Fruit fly (Drosophila melanogaster): ENCODE results near the gene CG31810.

CG31810 gene

dm6 chr2L:16859566-16859965, 7.4 kb upstream of the CG31810 start (continued):
- TF ChIP-seq row (GFP tag; IDR thresholded peaks at IDR 0.05) (peak; percentile 51; the same call in 2 of the 3 replicates), Hr51 (GFP tag; optimal IDR thresholded peaks at IDR 0.05) (peak in 1 of 2 experiments; percentile 41), CG9876 (GFP tag; optimal IDR thresholded peaks at IDR 0.05) (no peak), CG8944 (GFP tag; optimal IDR thresholded peaks at IDR 0.05) (no peak), CG17385 (GFP tag; optimal IDR thresholded peaks at IDR 0.05) (no peak), lola (GFP tag; optimal IDR thresholded peaks at IDR 0.05) (peak in 1 of 3 experiments; percentile 37), dmrt11E (tag; optimal IDR thresholded peaks at IDR 0.05) (peak; percentile 17), CG9797 (GFP tag; optimal IDR thresholded peaks at IDR 0.05) (no peak), sens (GFP tag) (peak; percentile 40), fru (optimal IDR thresholded peaks at IDR 0.05) (no peak), CG9727 (GFP tag; optimal IDR thresholded peaks at IDR 0.05) (no peak), CG11504 (tag; optimal IDR thresholded peaks at IDR 0.05) (peak; percentile 45), gsb-n (tag; optimal IDR thresholded peaks at IDR 0.05) (peak; percentile 51), CG18619 (GFP tag; optimal IDR thresholded peaks at IDR 0.05) (no peak), CG15269 (tag; optimal IDR thresholded peaks at IDR 0.05) (peak; percentile 9), fd96Cb (tag; optimal IDR thresholded peaks at IDR 0.05) (no peak), CG8388 (GFP tag; optimal IDR thresholded peaks at IDR 0.05) (peak; percentile 36), da (GFP tag; optimal IDR thresholded peaks at IDR 0.05) (no peak), trem (tag; optimal IDR thresholded peaks at IDR 0.05) (peak; percentile 20), gsb (GFP tag; IDR thresholded peaks at IDR 0.05) (no peak), Atf6 (GFP tag; IDR thresholded peaks at IDR 0.05) (no peak), phol (tag; optimal IDR thresholded peaks at IDR 0.05) (peak; percentile 29), dmrt99B (tag; optimal IDR thresholded peaks at IDR 0.05) (no peak), gcm (GFP tag; optimal IDR thresholded peaks at IDR 0.05) (peak; percentile 17), nmo (GFP tag; optimal IDR thresholded peaks at IDR 0.05) (peak; percentile 27), Ssrp (tag; optimal IDR thresholded peaks at IDR 0.05) (peak; percentile 18), bsh (GFP tag; optimal IDR thresholded peaks at IDR 0.05) (peak in 1 of 2 experiments; percentile 51), Trl (optimal IDR thresholded peaks at IDR 0.05) (no peak), Trl (GFP tag; optimal IDR thresholded peaks at IDR 0.05) (no peak), CG8359 (GFP tag; optimal IDR thresholded peaks at IDR 0.05; ENCODE audit: borderline replicate concordance) (no peak), Hmr (GFP tag; optimal IDR thresholded peaks at IDR 0.05) (no peak), CG10462 (GFP tag; optimal IDR thresholded peaks at IDR 0.05) (no peak), Max (GFP tag; optimal IDR thresholded peaks at IDR 0.05) (no peak), CG2712 (tag; optimal IDR thresholded peaks at IDR 0.05) (peak; percentile 50), CG7839 (tag; optimal IDR thresholded peaks at IDR 0.05) (peak; percentile 29), Rfx (GFP tag; IDR thresholded peaks at IDR 0.05) (0 out of 2 replicates have a peak, but pooled peaks have one; percentile 41), tap (tag; optimal IDR thresholded peaks at IDR 0.05) (peak; percentile 25), CoRest (tag; optimal IDR thresholded peaks at IDR 0.05) (peak; percentile 14), CG31441 (GFP tag; IDR thresholded peaks at IDR 0.05) (0 out of 2 replicates have a peak, but pooled peaks have one; percentile 26), Eip74EF (GFP tag; optimal IDR thresholded peaks at IDR 0.05) (peak in 1 of 2 experiments; percentile 33), danr (GFP tag; IDR thresholded peaks at IDR 0.05) (no peak), Oli (tag; optimal IDR thresholded peaks at IDR 0.05) (no peak), gem (tag; optimal IDR thresholded peaks at IDR 0.05) (peak; percentile 73), slp2 (GFP tag; optimal IDR thresholded peaks at IDR 0.05) (no peak), al (GFP tag; IDR thresholded peaks at IDR 0.05) (no peak), CG2889 (GFP tag; IDR thresholded peaks at IDR 0.05) (peak; percentile 60; the same call in 2 of the 3 replicates), CG10209 (GFP tag; optimal IDR thresholded peaks at IDR 0.05) (no peak), ATbp (GFP tag; optimal IDR thresholded peaks at IDR 0.05) (no peak), CG12391 (tag; optimal IDR thresholded peaks at IDR 0.05) (peak; percentile 37), Sox102F (GFP tag; optimal IDR thresholded peaks at IDR 0.05) (peak; percentile 4)
